Worm (Caenorhabditis elegans) whole organism, midembryonic: ENCODE measurements around the gene T21E8.5.

Experiments used
- T22C8.4 ChIP-seq: fragments of 200-800 bp; sonication (Bioruptor generic); IDR thresholded peaks from 2 replicates; pipeline ENCODE4 v1.3.6; 2022; ENCODE audit warnings: missing genetic modification characterization, missing compliant biosample characterization
- cog-1 ChIP-seq: sonication (generic microtip); optimal IDR thresholded peaks from 2 replicates; lab custom pipeline; 2016; ENCODE audit warnings: missing genetic modification characterization, missing compliant biosample characterization
- flt-1 ChIP-seq: fragments of 200-800 bp; sonication (Bioruptor generic); IDR thresholded peaks from 2 replicates; pipeline ENCODE4 v1.3.6; 2022; ENCODE audit warnings: missing genetic modification characterization, missing compliant biosample characterization
- klf-2 ChIP-seq: fragments of 200-800 bp; sonication (Bioruptor generic); conservative IDR thresholded peaks from 2 replicates; pipeline ENCODE4 v1.3.6; 2022; ENCODE audit warnings: missing genetic modification reagents, missing genetic modification characterization, missing compliant biosample characterization
- med-1 ChIP-seq: sonication (generic microtip); optimal IDR thresholded peaks from 2 replicates; lab custom pipeline; 2017; ENCODE audit warnings: missing genetic modification characterization, mild to moderate bottlenecking, missing compliant biosample characterization, antibody characterized with exemption, missing genetic modification reagents; ENCODE audit not compliant: insufficient read depth
- ref-1 ChIP-seq: fragments of 200-800 bp; sonication (Bioruptor generic); conservative IDR thresholded peaks from 2 replicates; pipeline ENCODE4 v1.3.6; 2022; ENCODE audit warnings: missing genetic modification reagents, missing genetic modification characterization, missing compliant biosample characterization
- tab-1 ChIP-seq: fragments of 200-800 bp; sonication (Bioruptor generic); IDR thresholded peaks from 2 replicates; pipeline ENCODE4 v1.3.6; 2022; ENCODE audit warnings: missing genetic modification characterization, missing compliant biosample characterization
- ztf-23 ChIP-seq: fragments of 200-800 bp; sonication (Bioruptor generic); IDR thresholded peaks from 2 replicates; pipeline ENCODE4 v1.3.6; 2022; ENCODE audit warnings: missing genetic modification reagents, missing genetic modification characterization, missing compliant biosample characterization
- ztf-29 ChIP-seq: fragments of 200-800 bp; sonication (Bioruptor generic); IDR thresholded peaks from 2 replicates; pipeline ENCODE4 v1.3.6; 2022; ENCODE audit warnings: missing genetic modification reagents, missing genetic modification characterization, missing compliant biosample characterization

The T21E8.5 gene

DNA sequence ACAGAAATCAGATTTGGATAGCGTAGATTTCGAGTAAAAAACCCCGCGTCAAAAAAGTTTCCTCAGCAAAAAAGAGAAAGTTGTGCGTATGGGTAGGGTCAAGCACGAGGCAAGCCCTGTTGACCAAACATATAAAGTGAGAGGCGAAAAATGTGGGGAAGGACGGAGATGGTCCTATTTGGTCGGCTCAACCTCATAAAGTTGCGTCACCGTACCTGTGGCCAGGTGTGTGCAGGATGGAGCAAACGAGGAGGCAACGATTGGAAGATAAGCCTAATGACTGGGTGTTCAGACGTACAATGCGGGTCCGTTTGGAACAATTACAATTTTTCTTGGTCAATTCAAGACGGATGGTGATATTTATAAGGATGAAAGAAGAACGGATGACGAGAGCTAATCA lies 41.2 kb downstream of the T21E8.5 start:
- no peak for TF ChIP-seq med-1 (GFP tag; lab: Kevin White, UChicago)
- TF ChIP-seq flt-1 (GFP tag; lab: Robert Waterston, UW), result no peak
- no peak for TF ChIP-seq tab-1
- TF ChIP-seq klf-2, result no peak

DNA sequence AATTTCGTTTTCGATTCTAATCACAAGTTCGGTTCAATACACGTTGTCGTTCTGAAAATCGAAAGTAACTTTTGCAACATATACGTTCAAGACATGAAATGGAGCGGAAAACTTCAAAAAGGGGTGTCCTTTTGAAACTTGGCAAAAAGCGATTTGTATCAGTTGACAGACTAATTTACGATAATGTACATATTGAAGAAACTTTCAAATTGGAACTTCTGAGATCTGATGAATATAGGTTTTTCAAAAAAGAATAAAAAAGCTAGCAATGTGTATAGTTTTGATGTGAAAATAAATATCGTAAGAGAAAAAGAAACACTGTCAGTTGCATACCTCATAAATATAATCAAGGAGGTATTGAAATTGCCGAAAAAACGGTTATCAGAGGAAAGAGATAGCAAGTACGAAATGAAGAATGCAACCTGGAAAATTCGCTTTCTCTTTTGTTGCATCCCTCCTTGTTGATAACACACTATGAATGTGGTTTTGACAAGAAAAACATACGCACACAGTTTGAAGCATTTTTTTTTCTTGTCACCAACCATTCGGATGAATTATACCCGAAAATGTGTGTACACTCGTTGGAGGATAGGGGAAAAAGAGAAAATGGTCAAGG lies 43.1 kb downstream of the T21E8.5 start, which contains the start of gene dgn-1:
Gene dgn-1, minus strand, starts transcription at position 51 of the 616 bp plus-strand sequence.
- TF ChIP-seq ztf-23 (GFP tag; lab: Robert Waterston, UW) (no peak), tab-1 (no peak), ref-1 (no peak), med-1 (GFP tag; lab: Kevin White, UChicago) (no peak), flt-1 (GFP tag; lab: Robert Waterston, UW) (no peak), klf-2 (no peak), T22C8.4 (GFP tag; lab: Robert Waterston, UW) (no peak), cog-1 (no peak), ztf-29 (GFP tag; lab: Robert Waterston, UW) (no peak)

DNA sequence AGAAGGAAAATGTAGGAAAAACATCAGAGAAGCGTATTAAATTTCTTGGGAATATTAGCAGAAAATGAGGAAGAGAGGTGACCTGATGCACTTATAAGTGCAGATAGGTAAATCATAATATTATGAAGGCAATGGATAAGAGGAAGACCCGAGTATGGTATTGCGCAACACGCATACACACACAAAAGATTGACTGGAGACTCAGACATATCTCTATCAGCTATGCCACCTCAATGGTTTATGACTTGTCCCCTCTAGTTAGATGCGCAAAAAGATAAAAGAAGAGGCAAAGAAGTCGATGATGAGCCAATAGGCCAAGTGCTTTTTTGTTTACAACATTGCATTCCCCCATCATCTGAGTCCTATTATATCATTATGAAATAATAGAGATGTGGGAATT lies 46.1 kb downstream of the T21E8.5 start:
- TF ChIP-seq klf-2, result no peak

DNA sequence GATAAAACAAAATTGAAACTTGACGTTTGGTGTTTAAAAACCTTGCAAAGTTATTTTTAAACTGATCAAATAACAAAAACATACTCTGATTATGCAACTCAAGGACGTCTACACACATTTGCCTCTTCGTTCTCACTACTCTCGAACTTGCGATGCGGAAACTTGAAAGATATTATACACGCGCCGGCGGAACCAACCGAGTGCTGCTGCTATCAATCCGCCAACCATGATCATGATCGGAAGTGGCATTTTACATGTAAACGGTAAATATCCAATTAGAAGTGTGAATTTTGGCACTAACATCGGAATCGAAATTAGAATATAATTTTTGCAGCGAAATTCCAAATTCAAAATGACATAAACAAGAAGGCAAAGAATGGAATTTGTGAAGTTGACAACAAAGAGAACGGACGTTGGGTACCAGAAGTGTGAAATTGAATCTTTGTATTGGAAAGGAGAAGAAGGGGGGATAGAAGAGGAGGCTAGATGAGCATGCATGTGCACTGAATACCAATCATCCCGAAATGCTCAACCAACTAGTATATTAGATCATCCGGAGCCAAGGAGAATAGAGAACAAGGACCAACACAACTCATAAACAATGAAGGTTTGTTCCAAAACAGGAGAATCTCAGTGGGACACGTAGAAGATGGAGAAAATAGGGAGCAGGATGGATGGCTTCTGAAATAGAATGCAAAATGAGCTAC lies 47.5 kb downstream of the T21E8.5 start:
- no peak for TF ChIP-seq ztf-29 (GFP tag; lab: Robert Waterston, UW)
- TF ChIP-seq ref-1, result no peak
- TF ChIP-seq cog-1, result no peak
- TF ChIP-seq flt-1 (GFP tag; lab: Robert Waterston, UW), result no peak
- TF ChIP-seq T22C8.4 (GFP tag; lab: Robert Waterston, UW), result no peak
- TF ChIP-seq ztf-23 (GFP tag; lab: Robert Waterston, UW), result no peak
- TF ChIP-seq klf-2, result no peak
- no peak for TF ChIP-seq tab-1
- no peak for TF ChIP-seq med-1 (GFP tag; lab: Kevin White, UChicago)
